Fruit fly (Drosophila melanogaster) whole organism, embryonic: Measurements from ENCODE around the gene kibra.

Experiments used
- Asciz ChIP-seq: fragments of 200-800 bp; sonication (Bioruptor generic); optimal IDR thresholded peaks from 2 replicates; lab custom pipeline; 2017; ENCODE audit warnings: missing biosample characterization, mild to moderate bottlenecking, missing genetic modification characterization, missing genetic modification reagents
- B-H1 ChIP-seq: fragments of 200-800 bp; sonication (Bioruptor generic); IDR thresholded peaks from 3 replicates; pipeline ENCODE4 v1.3.6; 2022; ENCODE audit warnings: missing biosample characterization, missing genetic modification characterization
- CG10267 ChIP-seq: fragments of 200-800 bp; sonication (Bioruptor generic); optimal IDR thresholded peaks from 2 replicates; lab custom pipeline; 2018; ENCODE audit warnings: missing biosample characterization, mild to moderate bottlenecking, missing genetic modification characterization, moderate library complexity
- CG12104 ChIP-seq: fragments of 200-800 bp; sonication (Bioruptor generic); optimal IDR thresholded peaks from 3 replicates; lab custom pipeline; 2016; ENCODE audit warnings: missing biosample characterization, missing genetic modification characterization
- CG13424 ChIP-seq: fragments of 200-800 bp; sonication (Bioruptor generic); optimal IDR thresholded peaks from 2 replicates; lab custom pipeline; 2019; ENCODE audit warnings: missing biosample characterization, mild to moderate bottlenecking, missing genetic modification characterization, moderate library complexity
- CG15011 ChIP-seq: fragments of 200-800 bp; sonication (Bioruptor generic); optimal IDR thresholded peaks from 3 replicates; lab custom pipeline; 2018; ENCODE audit warnings: missing biosample characterization, mild to moderate bottlenecking, missing genetic modification characterization
- CG15696 ChIP-seq: fragments of 200-800 bp; sonication (Bioruptor generic); optimal IDR thresholded peaks from 2 replicates; lab custom pipeline; 2019; ENCODE audit warnings: missing biosample characterization, mild to moderate bottlenecking, missing genetic modification characterization, moderate library complexity
- CG1603 ChIP-seq: fragments of 200-800 bp; sonication (Bioruptor generic); optimal IDR thresholded peaks from 2 replicates; lab custom pipeline; 2019; ENCODE audit warnings: missing biosample characterization, mild to moderate bottlenecking, missing genetic modification characterization, moderate library complexity
- CG17568 ChIP-seq: fragments of 200-800 bp; sonication (Bioruptor generic); optimal IDR thresholded peaks from 2 replicates; lab custom pipeline; 2018; ENCODE audit warnings: missing biosample characterization, mild to moderate bottlenecking, missing genetic modification characterization, moderate library complexity
- CG1792 ChIP-seq: fragments of 200-800 bp; sonication (Bioruptor generic); optimal IDR thresholded peaks from 2 replicates; lab custom pipeline; 2016; ENCODE audit warnings: missing biosample characterization, missing genetic modification characterization
- CG18764 ChIP-seq: fragments of 200-800 bp; sonication (Bioruptor generic); optimal IDR thresholded peaks from 3 replicates; lab custom pipeline; 2016; ENCODE audit warnings: missing biosample characterization, missing genetic modification characterization
- CG32772 ChIP-seq: fragments of 200-800 bp; sonication (Bioruptor generic); IDR thresholded peaks from 2 replicates; pipeline ENCODE4 v1.3.6; 2022; ENCODE audit warnings: missing biosample characterization, missing genetic modification characterization
- CG34376 ChIP-seq: fragments of 200-800 bp; sonication (Bioruptor generic); optimal IDR thresholded peaks from 2 replicates; lab custom pipeline; 2018; ENCODE audit warnings: missing biosample characterization, mild to moderate bottlenecking, missing genetic modification characterization
- CG6689 ChIP-seq: fragments of 200-800 bp; sonication (Bioruptor generic); IDR thresholded peaks from 2 replicates; pipeline ENCODE4 v1.3.6; 2022; ENCODE audit warnings: missing biosample characterization, missing genetic modification characterization
- CG6813 ChIP-seq: fragments of 200-800 bp; sonication (Bioruptor generic); optimal IDR thresholded peaks from 2 replicates; lab custom pipeline; 2017; ENCODE audit warnings: missing biosample characterization, missing genetic modification characterization, mild to moderate bottlenecking, moderate library complexity, missing genetic modification reagents
- CG7987 ChIP-seq: fragments of 200-800 bp; sonication (Bioruptor generic); optimal IDR thresholded peaks from 2 replicates; lab custom pipeline; 2018; ENCODE audit warnings: missing biosample characterization, mild to moderate bottlenecking, missing genetic modification characterization, moderate library complexity
- CG8089 ChIP-seq: fragments of 200-800 bp; sonication (Bioruptor generic); optimal IDR thresholded peaks from 3 replicates; lab custom pipeline; 2016; ENCODE audit warnings: missing biosample characterization, missing genetic modification characterization
- CTCF ChIP-seq: fragments of 200-800 bp; sonication (Bioruptor generic); optimal IDR thresholded peaks from 2 replicates; lab custom pipeline; 2017; ENCODE audit warnings: missing biosample characterization, mild to moderate bottlenecking, missing genetic modification characterization, moderate library complexity
- CoRest ChIP-seq: fragments of 200-800 bp; sonication (Bioruptor generic); optimal IDR thresholded peaks from 3 replicates; lab custom pipeline; 2018; ENCODE audit warnings: missing biosample characterization, mild to moderate bottlenecking, missing genetic modification characterization, moderate library complexity
- D ChIP-seq, 2 experiments: fragments of 200-800 bp in 1 of 2; fragments of >200 bp in 1 of 2; sonication (Bioruptor generic) in 1 of 2; optimal IDR thresholded peaks; 2 replicates in 1 of 2; 3 replicates in 1 of 2; lab custom pipeline; 2017; ENCODE audit warnings: mild to moderate bottlenecking in 1 of 2, missing biosample characterization in 1 of 2, missing genetic modification characterization in 1 of 2, missing genetic modification reagents in 1 of 2
- D19A ChIP-seq: fragments of 200-800 bp; optimal IDR thresholded peaks from 3 replicates; lab custom pipeline; 2019; ENCODE audit warnings: missing biosample characterization, mild to moderate bottlenecking, missing genetic modification characterization, moderate library complexity
- Dip3 ChIP-seq: fragments of 200-800 bp; sonication (Bioruptor generic); optimal IDR thresholded peaks from 3 replicates; lab custom pipeline; 2016; ENCODE audit warnings: missing biosample characterization, missing genetic modification characterization
- Dp ChIP-seq: fragments of 200-800 bp; sonication (Bioruptor generic); optimal IDR thresholded peaks from 2 replicates; lab custom pipeline; 2018; ENCODE audit warnings: missing biosample characterization, mild to moderate bottlenecking, missing genetic modification characterization, moderate library complexity
- Ets65A ChIP-seq: fragments of 200-800 bp; sonication (Bioruptor generic); peaks from one replicate; lab custom pipeline; 2016; ENCODE audit warnings: missing biosample characterization, missing genetic modification characterization
- HmgD ChIP-seq: fragments of 200-800 bp; sonication (Bioruptor generic); optimal IDR thresholded peaks from 3 replicates; lab custom pipeline; 2016; ENCODE audit warnings: missing biosample characterization, missing genetic modification characterization
- Kr ChIP-seq: fragments of 200-800 bp; sonication (Bioruptor generic); optimal IDR thresholded peaks from 2 replicates; lab custom pipeline; 2017; ENCODE audit warnings: missing biosample characterization, mild to moderate bottlenecking, missing genetic modification characterization
- Mad ChIP-seq: fragments of 200-800 bp; sonication (Bioruptor generic); optimal IDR thresholded peaks from 2 replicates; lab custom pipeline; 2016; ENCODE audit warnings: missing biosample characterization, missing genetic modification characterization
- NC2β ChIP-seq: fragments of 200-800 bp; sonication (Bioruptor generic); optimal IDR thresholded peaks from 2 replicates; lab custom pipeline; 2016; ENCODE audit warnings: missing biosample characterization, missing genetic modification characterization
- Nf-YC ChIP-seq: fragments of 200-800 bp; optimal IDR thresholded peaks from 3 replicates; lab custom pipeline; 2019; ENCODE audit warnings: missing biosample characterization, mild to moderate bottlenecking, missing genetic modification characterization, moderate library complexity
- PHDP ChIP-seq: fragments of 200-800 bp; sonication (Bioruptor generic); optimal IDR thresholded peaks from 3 replicates; lab custom pipeline; 2018; ENCODE audit warnings: missing biosample characterization, mild to moderate bottlenecking, missing genetic modification characterization, moderate library complexity
- Pdp1 ChIP-seq, 2 experiments: fragments of 200-800 bp; sonication (Bioruptor generic); optimal IDR thresholded peaks; 3 replicates each; lab custom pipeline; 2016; ENCODE audit warnings: missing biosample characterization in 2 of 2, missing genetic modification characterization in 2 of 2, mild to moderate bottlenecking in 1 of 2, moderate library complexity in 1 of 2
- Side ChIP-seq: fragments of 200-800 bp; sonication (Bioruptor generic); optimal IDR thresholded peaks from 2 replicates; lab custom pipeline; 2016; ENCODE audit warnings: missing biosample characterization, missing genetic modification characterization
- al ChIP-seq: fragments of 200-800 bp; sonication (Bioruptor generic); IDR thresholded peaks from 2 replicates; pipeline ENCODE4 v1.3.6; 2022; ENCODE audit warnings: missing biosample characterization, missing genetic modification characterization
- ara ChIP-seq: fragments of 200-800 bp; sonication (Bioruptor generic); IDR thresholded peaks from 2 replicates; pipeline ENCODE4 v1.3.6; 2022; ENCODE audit warnings: missing biosample characterization, missing genetic modification characterization
- eyg ChIP-seq: fragments of 200-800 bp; sonication (Bioruptor generic); optimal IDR thresholded peaks from 3 replicates; lab custom pipeline; 2016; ENCODE audit warnings: missing biosample characterization, missing genetic modification characterization
- gcm ChIP-seq: fragments of 200-800 bp; sonication (Bioruptor generic); optimal IDR thresholded peaks from 2 replicates; lab custom pipeline; 2019; ENCODE audit warnings: missing biosample characterization, mild to moderate bottlenecking, missing genetic modification characterization, moderate library complexity
- hkb ChIP-seq, 2 experiments: fragments of 200-800 bp in 1 of 2; fragments of >200 bp in 1 of 2; sonication (Bioruptor generic) in 1 of 2; IDR thresholded peaks in 1 of 2; optimal IDR thresholded peaks in 1 of 2; 2 replicates each; pipeline versions ENCODE4 v1.3.6 to Lab custom; 2017 to 2022; ENCODE audit warnings: missing biosample characterization in 1 of 2, missing genetic modification characterization in 1 of 2
- lov ChIP-seq, 2 experiments: fragments of 200-800 bp in 1 of 2; fragments of >200 bp in 1 of 2; sonication (Bioruptor generic) in 1 of 2; IDR thresholded peaks in 1 of 2; optimal IDR thresholded peaks in 1 of 2; 2 replicates in 1 of 2; 3 replicates in 1 of 2; pipeline versions ENCODE4 v1.3.6 to Lab custom; 2017 to 2022; ENCODE audit warnings: missing biosample characterization in 1 of 2, missing genetic modification characterization in 1 of 2
- mam ChIP-seq: fragments of 200-800 bp; sonication (Bioruptor generic); optimal IDR thresholded peaks from 3 replicates; lab custom pipeline; 2016; ENCODE audit warnings: missing biosample characterization, missing genetic modification characterization
- nerfin-1 ChIP-seq: fragments of 200-800 bp; sonication (Bioruptor generic); optimal IDR thresholded peaks from 3 replicates; lab custom pipeline; 2019; ENCODE audit warnings: missing biosample characterization, mild to moderate bottlenecking, missing genetic modification characterization, moderate library complexity
- pfk ChIP-seq: fragments of 200-800 bp; sonication (Bioruptor generic); optimal IDR thresholded peaks from 2 replicates; lab custom pipeline; 2018; ENCODE audit warnings: missing biosample characterization, mild to moderate bottlenecking, missing genetic modification characterization, moderate library complexity
- phol ChIP-seq: fragments of 200-800 bp; sonication (Bioruptor generic); optimal IDR thresholded peaks from 3 replicates; lab custom pipeline; 2018; ENCODE audit warnings: missing biosample characterization, mild to moderate bottlenecking, missing genetic modification characterization, moderate library complexity
- pum ChIP-seq: fragments of 200-800 bp; sonication (Bioruptor generic); optimal IDR thresholded peaks from 2 replicates; lab custom pipeline; 2016; ENCODE audit warnings: missing biosample characterization, missing genetic modification characterization
- sens-2 ChIP-seq: fragments of 200-800 bp; sonication (Bioruptor generic); IDR thresholded peaks from 2 replicates; pipeline ENCODE4 v1.3.6; 2022; ENCODE audit warnings: missing biosample characterization, missing genetic modification characterization
- sima ChIP-seq: fragments of 200-800 bp; sonication (Bioruptor generic); optimal IDR thresholded peaks from 2 replicates; lab custom pipeline; 2016; ENCODE audit warnings: missing biosample characterization, missing genetic modification characterization
- sisA ChIP-seq: fragments of 200-800 bp; sonication (Bioruptor generic); IDR thresholded peaks from 2 replicates; pipeline ENCODE4 v1.3.6; 2022; ENCODE audit warnings: missing biosample characterization, missing genetic modification characterization
- slbo ChIP-seq: fragments of 200-800 bp; sonication (Bioruptor generic); IDR thresholded peaks from 2 replicates; pipeline ENCODE4 v1.3.6; 2022; ENCODE audit warnings: missing biosample characterization, missing genetic modification characterization
- stwl ChIP-seq: fragments of 200-800 bp; sonication (Bioruptor generic); optimal IDR thresholded peaks from 3 replicates; lab custom pipeline; 2018; ENCODE audit warnings: missing biosample characterization, mild to moderate bottlenecking, missing genetic modification characterization, moderate library complexity
- wek ChIP-seq: fragments of 200-800 bp; sonication (Bioruptor generic); optimal IDR thresholded peaks from 3 replicates; lab custom pipeline; 2018; ENCODE audit warnings: missing biosample characterization, mild to moderate bottlenecking, missing genetic modification characterization, moderate library complexity
- zen ChIP-seq: fragments of 200-800 bp; sonication (Bioruptor generic); optimal IDR thresholded peaks from 3 replicates; lab custom pipeline; 2018; ENCODE audit warnings: missing biosample characterization, mild to moderate bottlenecking, missing genetic modification characterization, moderate library complexity

Gene kibra

DNA sequence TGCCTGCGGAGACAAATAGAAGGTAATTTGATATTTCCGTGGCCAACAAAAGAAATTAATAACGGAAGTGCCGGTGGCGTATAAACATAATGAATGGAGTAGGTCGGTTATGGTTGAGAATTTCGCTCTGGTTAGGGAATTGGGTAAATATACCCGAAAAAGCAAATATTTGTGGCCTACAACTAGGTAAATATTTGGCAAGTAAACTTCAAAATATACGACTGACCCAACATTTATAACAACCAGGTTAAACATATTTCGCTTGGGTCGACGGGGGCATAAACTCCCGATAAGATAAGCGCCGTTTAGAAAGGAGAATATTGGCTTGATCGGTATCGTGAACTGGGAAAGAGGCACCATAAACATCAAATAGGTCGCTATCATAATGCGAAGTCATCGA, 53.2 kb downstream of the kibra start (continued):
- TF ChIP-seq CG12104 (GFP tag; lab: Kevin White, UChicago) (peak; percentile 17), Asciz (GFP tag; lab: Kevin White, UChicago) (peak; percentile 82), D (optimal IDR thresholded peaks at IDR 0.05; lab: Kevin White, UChicago) (no peak), D (GFP tag; optimal IDR thresholded peaks at IDR 0.05; lab: Kevin White, UChicago) (peak; percentile 72), mam (GFP tag; lab: Kevin White, UChicago) (no peak), CG17568 (GFP tag; lab: Kevin White, UChicago) (peak; percentile 82), hkb (optimal IDR thresholded peaks at IDR 0.05; lab: Kevin White, UChicago) (no peak), hkb (GFP tag; IDR thresholded peaks at IDR 0.05; lab: Robert Waterston, UW) (no peak), Dip3 (no peak), CG15696 (tag; lab: Kevin White, UChicago) (peak; percentile 97), sens-2 (0 out of 2 replicates have a peak, but pooled peaks have one; percentile 12), Dp (GFP tag; lab: Kevin White, UChicago) (no peak), pfk (GFP tag; lab: Kevin White, UChicago) (peak; percentile 24), CoRest (tag; lab: Kevin White, UChicago) (peak; percentile 29), ara (peak; percentile 27; the same call in 1 of the 2 replicates), CG15011 (GFP tag; lab: Kevin White, UChicago) (peak; percentile 68), sisA (GFP tag; lab: Robert Waterston, UW) (no peak), Ets65A (peak; percentile 31), CG13424 (peak; percentile 45), Nf-YC (no peak), CG32772 (GFP tag; lab: Robert Waterston, UW) (no peak), al (GFP tag; lab: Robert Waterston, UW) (no peak), Pdp1 (GFP tag; optimal IDR thresholded peaks at IDR 0.05; lab: Kevin White, UChicago) (no peak), CG6689 (GFP tag; lab: Robert Waterston, UW) (no peak), CG1603 (peak; percentile 78), zen (tag; lab: Kevin White, UChicago) (peak; percentile 61), PHDP (tag; lab: Kevin White, UChicago) (peak; percentile 51), Mad (GFP tag; lab: Kevin White, UChicago) (no peak), pum (no peak), CG7987 (GFP tag; lab: Kevin White, UChicago) (peak; percentile 72), HmgD (GFP tag; lab: Kevin White, UChicago) (no peak), CG6813 (peak; percentile 91), sima (GFP tag; lab: Kevin White, UChicago) (no peak), Kr (peak; percentile 97), CG34376 (no peak), CG1792 (GFP tag; lab: Kevin White, UChicago) (peak; percentile 13), D19A (tag; lab: Kevin White, UChicago) (peak; percentile 64), nerfin-1 (peak; percentile 66), CG8089 (GFP tag; lab: Kevin White, UChicago) (no peak), NC2β (GFP tag; lab: Kevin White, UChicago) (peak; percentile 24), CTCF (GFP tag; lab: Kevin White, UChicago) (peak; percentile 32), lov (optimal IDR thresholded peaks at IDR 0.05; lab: Kevin White, UChicago) (no peak), lov (GFP tag; IDR thresholded peaks at IDR 0.05; lab: Robert Waterston, UW) (0 out of 3 replicates have a peak, but pooled peaks have one; percentile 50), CG18764 (GFP tag; lab: Kevin White, UChicago) (peak; percentile 6), gcm (peak; percentile 75), CG10267 (tag; lab: Kevin White, UChicago) (peak; percentile 64), eyg (GFP tag; lab: Kevin White, UChicago) (no peak), Side (GFP tag; lab: Kevin White, UChicago) (peak; percentile 53), wek (GFP tag; lab: Kevin White, UChicago) (peak; percentile 75), phol (peak; percentile 1), stwl (tag; lab: Kevin White, UChicago) (peak; percentile 52), B-H1 (GFP tag; lab: Robert Waterston, UW) (no peak), slbo (no peak)
